Worm (Caenorhabditis elegans) whole organism, L2 larva: ENCODE results near the gene F16G10.9.

ENCODE experiments used
- ama-1 ChIP-seq: fragments of 150-350 bp; optimal IDR thresholded peaks from 2 replicates; lab custom pipeline; 2018; ENCODE audit warnings: inconsistent platforms
- elt-3 ChIP-seq: sonication (generic microtip); optimal IDR thresholded peaks from 2 replicates; lab custom pipeline; 2017; ENCODE audit warnings: missing biosample characterization, missing genetic modification characterization
- mdl-1 ChIP-seq, 2 experiments: fragments of 150-350 bp in 1 of 2; sonication (generic microtip) in 1 of 2; optimal IDR thresholded peaks; 2 replicates each; lab custom pipeline; 2017; ENCODE audit warnings: missing biosample characterization in 2 of 2, missing genetic modification characterization in 2 of 2
- peb-1 ChIP-seq: fragments of 150-350 bp; optimal IDR thresholded peaks from 2 replicates; lab custom pipeline; 2014; ENCODE audit warnings: missing biosample characterization, missing genetic modification characterization

DNA sequence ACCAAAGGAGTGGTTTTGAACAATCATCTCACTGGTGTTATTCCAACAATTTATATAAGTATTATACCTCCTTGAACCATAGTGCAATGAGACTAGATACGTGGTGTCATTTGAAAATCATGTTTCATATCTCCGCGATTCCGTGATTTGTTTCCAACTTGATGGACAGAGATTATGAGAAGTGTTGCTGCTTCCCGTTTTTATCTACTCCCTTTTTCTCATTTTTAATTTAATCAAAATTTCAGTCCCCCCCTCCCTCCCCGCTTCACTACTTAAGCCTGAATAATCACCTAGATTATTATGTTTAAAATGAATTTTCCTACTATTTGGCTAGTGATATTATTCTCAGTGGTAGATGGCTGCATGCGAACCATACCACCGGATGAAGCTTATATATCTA is 13.3 kb downstream of the F16G10.9 start, which contains the start of gene F16G10.3:
- TF ChIP-seq elt-3 (tag; lab: Kevin White, UChicago) = no peak
- no peak for TF ChIP-seq mdl-1 (tag; optimal IDR thresholded peaks at IDR 0.05; lab: Kevin White, UChicago)
- no peak for TF ChIP-seq ama-1 (lab: Kevin White, UChicago)
- TF ChIP-seq peb-1 (tag; lab: Kevin White, UChicago) = no peak
